Worm (Caenorhabditis elegans): ENCODE results near the gene T24C2.3.

T24C2.3 gene

ce11 chrX:14500422-14501058, 42.8 kb upstream of the T24C2.3 start:
- TF ChIP-seq nhr-11 (tag; optimal IDR thresholded peaks at IDR 0.05) (no peak), lin-39 (tag; optimal IDR thresholded peaks at IDR 0.05) (peak; percentile 58), rnt-1 (tag; optimal IDR thresholded peaks at IDR 0.05) (peak; percentile 46), nhr-90 (tag; optimal IDR thresholded peaks at IDR 0.05; ENCODE audit: poor library complexity) (peak; percentile 54), F16B12.6 (tag; optimal IDR thresholded peaks at IDR 0.05) (no peak), swsn-7 (tag; optimal IDR thresholded peaks at IDR 0.05) (no peak), mdl-1 (tag; optimal IDR thresholded peaks at IDR 0.05) (no peak), blmp-1 (tag; optimal IDR thresholded peaks at IDR 0.05) (peak; percentile 76), efl-3 (GFP tag; optimal IDR thresholded peaks at IDR 0.05) (peak; percentile 62), snu-23 (GFP tag; optimal IDR thresholded peaks at IDR 0.05) (peak; percentile 35), lin-35 (GFP tag; optimal IDR thresholded peaks at IDR 0.05) (peak; percentile 8 to 31), lsy-2 (tag; optimal IDR thresholded peaks at IDR 0.05) (peak in 1 of 2 experiments; percentile 10), zag-1 (tag; optimal IDR thresholded peaks at IDR 0.05) (no peak), lin-14 (GFP tag; optimal IDR thresholded peaks at IDR 0.05) (peak; percentile 70), elt-3 (tag; optimal IDR thresholded peaks at IDR 0.05) (peak in 4 of 6 experiments; percentile 8 to 39 (median 14)), dpl-1 (GFP tag; optimal IDR thresholded peaks at IDR 0.05) (no peak), unc-62 (GFP tag; optimal IDR thresholded peaks at IDR 0.05) (no peak), nhr-19 (GFP tag; conservative IDR thresholded peaks at IDR 0.05) (peak; percentile 7; the same call in 1 of the 2 replicates), irx-1 (tag; optimal IDR thresholded peaks at IDR 0.05) (peak; percentile 54), pax-3 (tag; optimal IDR thresholded peaks at IDR 0.05) (peak; percentile 23), elt-2 (tag; optimal IDR thresholded peaks at IDR 0.05) (peak; percentile 95), isw-1 (GFP tag; IDR thresholded peaks at IDR 0.05) (no peak), nhr-85 (tag) (peak; percentile 98), fos-1 (tag; optimal IDR thresholded peaks at IDR 0.05) (no peak), ceh-8 (GFP tag; optimal IDR thresholded peaks at IDR 0.05) (no peak), hlh-17 (GFP tag; optimal IDR thresholded peaks at IDR 0.05; ENCODE audit: borderline replicate concordance) (no peak), nhr-20 (tag; optimal IDR thresholded peaks at IDR 0.05) (peak; percentile 72), unc-130 (tag; optimal IDR thresholded peaks at IDR 0.05) (no peak), alr-1 (tag; optimal IDR thresholded peaks at IDR 0.05; ENCODE audit: borderline replicate concordance) (no peak), lin-13 (GFP tag; optimal IDR thresholded peaks at IDR 0.05) (no peak), snpc-4 (tag; optimal IDR thresholded peaks at IDR 0.05) (no peak), nhr-47 (tag; optimal IDR thresholded peaks at IDR 0.05) (peak; percentile 45), grh-1 (GFP tag; IDR thresholded peaks at IDR 0.05) (peak; percentile 96), mab-9 (GFP tag; IDR thresholded peaks at IDR 0.05) (no peak), pqm-1 (tag; optimal IDR thresholded peaks at IDR 0.05) (no peak), nhr-28 (tag; optimal IDR thresholded peaks at IDR 0.05) (no peak), egl-13 (tag; optimal IDR thresholded peaks at IDR 0.05) (no peak), nhr-71 (tag; optimal IDR thresholded peaks at IDR 0.05) (peak; percentile 69)

- TF ChIP-seq efl-1 (optimal IDR thresholded peaks at IDR 0.05) (peak in 1 of 2 experiments; percentile 12), efl-1 (GFP tag; optimal IDR thresholded peaks at IDR 0.05 in 1 of 2) (peak in 1 of 2 experiments; percentile 67), blmp-1 (tag; optimal IDR thresholded peaks at IDR 0.05) (peak; percentile 60), mdl-1 (tag; optimal IDR thresholded peaks at IDR 0.05) (peak in 1 of 2 experiments; percentile 78), nhr-11 (tag; optimal IDR thresholded peaks at IDR 0.05) (no peak), hpl-2 (GFP tag; optimal IDR thresholded peaks at IDR 0.05) (no peak), fkh-8 (tag; optimal IDR thresholded peaks at IDR 0.05) (no peak), egl-13 (tag; optimal IDR thresholded peaks at IDR 0.05) (no peak), mab-9 (GFP tag; IDR thresholded peaks at IDR 0.05) (0 out of 2 replicates have a peak, but pooled peaks have one; percentile 17), irx-1 (tag; optimal IDR thresholded peaks at IDR 0.05) (peak; percentile 69), nhr-237 (tag; optimal IDR thresholded peaks at IDR 0.05) (no peak), rnt-1 (tag; optimal IDR thresholded peaks at IDR 0.05) (peak; percentile 10), nhr-76 (tag; optimal IDR thresholded peaks at IDR 0.05) (no peak), lin-15B (tag; optimal IDR thresholded peaks at IDR 0.05) (no peak), pqm-1 (tag; optimal IDR thresholded peaks at IDR 0.05) (peak; percentile 28), nhr-84 (tag; optimal IDR thresholded peaks at IDR 0.05) (no peak), lsy-2 (tag; optimal IDR thresholded peaks at IDR 0.05) (peak; percentile 46 to 48), lin-39 (tag; optimal IDR thresholded peaks at IDR 0.05) (no peak), F16B12.6 (tag; optimal IDR thresholded peaks at IDR 0.05) (no peak), sup-37 (GFP tag; optimal IDR thresholded peaks at IDR 0.05) (no peak), unc-86 (tag; optimal IDR thresholded peaks at IDR 0.05) (no peak), ama-1 (optimal IDR thresholded peaks at IDR 0.05) (no peak), lin-35 (GFP tag; optimal IDR thresholded peaks at IDR 0.05) (peak in 1 of 2 experiments; percentile 83), dsc-1 (tag; optimal IDR thresholded peaks at IDR 0.05) (no peak)
Observed at ce11 chrX:14502116-14502587, 41.2 kb upstream of the T24C2.3 start.
